Worm (Caenorhabditis elegans): ENCODE data around the gene C40A11.8.

Gene C40A11.8

DNA sequence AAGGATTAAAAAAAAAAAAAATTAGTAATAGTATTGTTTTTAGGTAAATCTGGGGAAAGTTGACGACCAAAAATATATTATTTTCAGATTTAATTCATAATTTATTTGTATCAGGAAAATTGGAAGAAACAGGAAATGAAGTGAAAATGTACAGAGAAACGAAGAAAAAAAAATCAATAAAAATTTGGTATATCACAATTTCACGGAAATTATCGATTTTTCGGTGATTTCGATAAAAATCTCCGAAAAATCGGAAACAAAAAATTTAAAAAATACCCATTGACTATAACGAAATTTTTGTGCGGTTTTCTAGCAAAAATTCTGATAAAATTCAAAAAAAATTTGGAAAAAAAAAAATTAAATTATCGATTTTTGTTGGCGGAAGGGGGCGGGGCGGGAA is 41.5 kb upstream of the C40A11.8 start:
- no peak for TF ChIP-seq Y75B8A.6 (GFP tag; IDR thresholded peaks at IDR 0.05)
- TF ChIP-seq ceh-28 (tag; optimal IDR thresholded peaks at IDR 0.05), result peak; percentile 71

DNA sequence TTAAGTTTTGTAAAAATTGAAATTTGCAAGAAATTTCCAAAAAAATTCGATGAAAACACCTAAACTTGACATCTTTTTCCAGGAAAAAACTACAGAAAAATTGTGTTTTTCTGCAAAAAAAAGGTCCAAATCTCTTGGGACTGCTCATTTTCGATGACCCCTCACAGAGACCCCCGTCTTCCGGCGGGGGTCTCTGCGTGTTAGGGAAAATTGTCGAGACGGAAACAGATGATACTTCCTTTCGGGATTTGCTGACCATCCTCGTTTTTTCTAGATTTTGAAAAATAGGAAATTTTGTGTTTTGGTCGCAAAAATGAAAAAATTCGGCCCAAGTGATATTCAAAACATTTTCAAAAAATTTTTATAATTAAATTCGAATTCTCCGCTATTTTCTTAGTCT is 40.6 kb upstream of the C40A11.8 start:
- no peak for TF ChIP-seq lin-15B (tag; optimal IDR thresholded peaks at IDR 0.05)
- TF ChIP-seq php-3 (GFP tag; IDR thresholded peaks at IDR 0.05), result no peak
- TF ChIP-seq ceh-28 (tag; optimal IDR thresholded peaks at IDR 0.05), result no peak
- TF ChIP-seq aha-1 (tag), result peak; percentile 84
- no peak for TF ChIP-seq hif-1 (tag; optimal IDR thresholded peaks at IDR 0.05)

DNA sequence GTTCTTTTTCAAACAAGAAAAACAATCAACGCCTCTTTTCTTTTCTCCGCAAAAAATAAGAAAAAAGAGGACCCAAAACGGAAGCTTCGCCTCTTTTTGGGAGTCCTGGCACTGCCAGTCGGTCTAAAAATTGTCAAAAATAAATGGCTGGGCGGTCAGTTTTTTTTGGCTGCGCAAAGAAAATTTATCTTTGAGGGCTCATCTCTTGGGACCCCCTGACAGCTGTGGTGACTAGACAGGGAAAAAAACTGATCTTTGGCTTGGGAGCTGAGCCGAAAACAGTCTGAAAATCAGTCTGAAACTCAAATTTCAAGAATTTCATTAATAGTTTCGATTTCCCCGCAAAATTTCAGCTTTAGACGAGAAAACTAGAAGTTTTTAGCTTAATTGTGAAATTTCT is 39.8 kb upstream of the C40A11.8 start:
- TF ChIP-seq madf-9 (GFP tag; conservative IDR thresholded peaks at IDR 0.05), result no peak
- TF ChIP-seq set-16 (GFP tag; IDR thresholded peaks at IDR 0.05), result no peak
- no peak for TF ChIP-seq mes-2 (tag; optimal IDR thresholded peaks at IDR 0.05; ENCODE audit: poor library complexity, severe bottlenecking)
- TF ChIP-seq unc-62 (GFP tag; optimal IDR thresholded peaks at IDR 0.05 in 1 of 2), result no peak
- TF ChIP-seq unc-62 (tag; optimal IDR thresholded peaks at IDR 0.05), result no peak
- no peak for TF ChIP-seq hif-1 (tag; optimal IDR thresholded peaks at IDR 0.05)
- no peak for TF ChIP-seq F10B5.3 (tag; optimal IDR thresholded peaks at IDR 0.05)
- TF ChIP-seq aha-1 (tag), result peak; percentile 95

DNA sequence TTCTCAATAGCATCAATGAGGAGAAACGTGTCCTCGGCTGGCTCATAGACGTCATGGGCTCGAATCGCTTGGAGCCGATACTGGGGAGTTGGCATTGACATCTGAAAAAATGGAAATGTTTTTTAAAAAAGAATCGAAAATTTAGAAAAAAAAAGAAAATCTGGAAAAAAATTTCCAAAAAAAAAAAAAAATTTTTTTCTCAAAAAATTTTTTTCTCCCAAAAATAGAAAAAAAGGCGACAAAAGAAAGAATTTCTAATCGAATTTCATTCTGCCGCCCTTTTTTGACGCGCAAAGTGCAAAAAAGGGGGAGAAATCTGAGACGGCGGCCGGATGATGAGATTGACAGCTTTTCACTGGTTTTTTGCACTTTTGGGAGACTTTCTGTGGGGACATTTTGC is 38.6 kb upstream of the C40A11.8 start, which contains the start of gene mtq-2:
Gene mtq-2 (minus strand): TSS at position 101 of the 400 bp plus-strand sequence.
- no peak for TF ChIP-seq mxl-2 (GFP tag; conservative IDR thresholded peaks at IDR 0.05)
- no peak for TF ChIP-seq lir-3 (tag; optimal IDR thresholded peaks at IDR 0.05)
- no peak for TF ChIP-seq R02D3.7 (tag; optimal IDR thresholded peaks at IDR 0.05)
- TF ChIP-seq ceh-28 (tag; optimal IDR thresholded peaks at IDR 0.05), result no peak
- no peak for TF ChIP-seq ceh-20 (GFP tag; IDR thresholded peaks at IDR 0.05)
- no peak for TF ChIP-seq pqm-1 (tag; optimal IDR thresholded peaks at IDR 0.05)
- no peak for TF ChIP-seq zfp-2 (tag; optimal IDR thresholded peaks at IDR 0.05)

DNA sequence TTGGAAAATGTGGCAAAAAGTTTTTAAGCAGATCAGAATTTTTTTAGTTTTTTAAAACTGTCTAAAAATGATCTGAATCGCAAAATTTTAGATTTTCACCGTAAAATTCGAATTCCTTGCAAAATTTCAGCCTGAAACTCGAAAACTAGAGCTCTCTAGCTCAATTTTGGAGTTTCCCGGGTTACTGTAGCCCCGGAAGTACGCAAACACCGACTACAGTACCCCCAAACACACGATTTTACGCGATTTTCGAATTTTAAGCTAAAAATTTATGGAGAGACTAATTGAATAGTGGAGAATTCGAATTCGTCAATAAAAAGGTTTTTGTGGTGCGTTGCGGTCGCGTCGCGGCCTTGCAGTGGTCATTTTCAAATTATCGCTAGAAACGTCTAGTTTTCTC is 36.0 kb upstream of the C40A11.8 start:
- TF ChIP-seq fos-1 (tag; optimal IDR thresholded peaks at IDR 0.05), result no peak
- TF ChIP-seq dpl-1 (GFP tag; optimal IDR thresholded peaks at IDR 0.05), result no peak
- no peak for TF ChIP-seq nhr-42 (GFP tag; IDR thresholded peaks at IDR 0.05)
- TF ChIP-seq nhr-77 (tag; optimal IDR thresholded peaks at IDR 0.05), result no peak
- TF ChIP-seq mdt-29 (GFP tag; IDR thresholded peaks at IDR 0.05), result no peak
- TF ChIP-seq lsy-2 (tag; optimal IDR thresholded peaks at IDR 0.05), result peak in 1 of 2 experiments; percentile 0
- no peak for TF ChIP-seq ztf-7 (tag; optimal IDR thresholded peaks at IDR 0.05)
- peak in 1 of 2 experiments; percentile 70 for TF ChIP-seq unc-62 (GFP tag; optimal IDR thresholded peaks at IDR 0.05 in 1 of 2)
- no peak for TF ChIP-seq unc-62 (tag; optimal IDR thresholded peaks at IDR 0.05)
- TF ChIP-seq nhr-10 (tag; optimal IDR thresholded peaks at IDR 0.05), result no peak
- TF ChIP-seq lin-13 (GFP tag; optimal IDR thresholded peaks at IDR 0.05), result peak; percentile 34

DNA sequence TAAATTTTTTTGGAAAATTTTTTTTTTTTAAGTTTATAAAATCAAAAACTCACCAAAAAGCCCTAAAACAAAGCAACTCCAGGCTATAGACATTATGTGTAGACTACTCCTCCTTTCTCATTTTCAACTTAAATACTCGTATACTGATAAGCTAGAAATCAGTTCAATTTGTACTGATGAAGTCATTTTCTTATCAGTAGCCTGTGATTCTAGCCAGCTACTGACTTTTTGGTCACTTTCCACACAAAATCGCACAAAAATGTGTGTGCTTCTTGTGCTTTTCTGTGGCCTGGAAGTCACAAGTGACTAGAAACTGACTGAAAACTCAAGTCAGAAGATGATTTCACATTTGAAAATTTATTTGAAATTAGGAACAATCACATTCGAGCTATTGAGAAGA is 35.6 kb upstream of the C40A11.8 start, which contains the start of gene gba-2:
Gene gba-2 (minus strand): TSS at position 106 of the 400 bp plus-strand sequence.
- TF ChIP-seq ces-1 (GFP tag; optimal IDR thresholded peaks at IDR 0.05) (no peak), nhr-77 (tag; optimal IDR thresholded peaks at IDR 0.05) (peak; percentile 17), F44E2.7 (GFP tag; IDR thresholded peaks at IDR 0.05) (no peak), egl-27 (tag; optimal IDR thresholded peaks at IDR 0.05) (no peak), nhr-28 (tag; optimal IDR thresholded peaks at IDR 0.05) (peak; percentile 98), jun-1 (tag; optimal IDR thresholded peaks at IDR 0.05) (no peak), zip-2 (tag; optimal IDR thresholded peaks at IDR 0.05) (no peak), dmd-6 (GFP tag; IDR thresholded peaks at IDR 0.05) (peak; percentile 63; the same call in 1 of the 2 replicates), pqm-1 (tag; optimal IDR thresholded peaks at IDR 0.05) (peak; percentile 69), ctbp-1 (GFP tag; IDR thresholded peaks at IDR 0.05) (no peak), gei-8 (GFP tag; optimal IDR thresholded peaks at IDR 0.05) (no peak), ztf-11 (tag; optimal IDR thresholded peaks at IDR 0.05) (no peak), dmd-8 (GFP tag; IDR thresholded peaks at IDR 0.05) (no peak), nhr-6 (tag; optimal IDR thresholded peaks at IDR 0.05) (no peak), R02D3.7 (tag; optimal IDR thresholded peaks at IDR 0.05) (no peak), pha-4 (GFP tag; IDR thresholded peaks at IDR 0.05) (no peak), pha-4 (tag; optimal IDR thresholded peaks at IDR 0.05) (no peak), hlh-30 (tag; optimal IDR thresholded peaks at IDR 0.05; ENCODE audit: insufficient read depth) (peak; percentile 15), Y75B8A.6 (GFP tag; IDR thresholded peaks at IDR 0.05) (no peak), T20F7.1 (GFP tag; optimal IDR thresholded peaks at IDR 0.05) (no peak), lin-39 (tag; optimal IDR thresholded peaks at IDR 0.05) (no peak), dpl-1 (GFP tag; optimal IDR thresholded peaks at IDR 0.05) (no peak)

All from whole organism, L4 larva.